Worm (Caenorhabditis elegans): Measurements from ENCODE around the gene C07H6.9.

- TF ChIP-seq snpc-4 (tag; optimal IDR thresholded peaks at IDR 0.05) (no peak), unc-130 (tag; optimal IDR thresholded peaks at IDR 0.05) (no peak), pqm-1 (tag; optimal IDR thresholded peaks at IDR 0.05) (no peak), aly-2 (tag; optimal IDR thresholded peaks at IDR 0.05) (no peak), zag-1 (tag; optimal IDR thresholded peaks at IDR 0.05) (no peak)
Observed at ce11 chrIII:7531385-7531784, 32.1 kb upstream of the C07H6.9 start.
